Worm (Caenorhabditis elegans) whole organism, L3 larva: ENCODE measurements around the gene ntl-3.

Source experiments
- R02D3.7 ChIP-seq: fragments of 150-350 bp; optimal IDR thresholded peaks from 2 replicates; lab custom pipeline; 2014; ENCODE audit warnings: missing biosample characterization, missing genetic modification characterization
- ZK546.5 ChIP-seq: sonication (generic microtip); optimal IDR thresholded peaks from 2 replicates; lab custom pipeline; 2017; ENCODE audit warnings: missing biosample characterization, missing genetic modification characterization
- aly-2 ChIP-seq: fragments of 150-350 bp; optimal IDR thresholded peaks from 2 replicates; lab custom pipeline; 2014; ENCODE audit warnings: missing biosample characterization, missing genetic modification characterization
- ceh-16 ChIP-seq: sonication (generic microtip); optimal IDR thresholded peaks from 2 replicates; lab custom pipeline; 2017; ENCODE audit warnings: missing biosample characterization, missing genetic modification characterization
- ceh-9 ChIP-seq: sonication (generic microtip); optimal IDR thresholded peaks from 2 replicates; lab custom pipeline; 2018; ENCODE audit warnings: missing biosample characterization, missing genetic modification characterization
- daf-12 ChIP-seq: fragments of 150-350 bp; optimal IDR thresholded peaks from 2 replicates; lab custom pipeline; 2014; ENCODE audit warnings: missing biosample characterization, missing genetic modification reagents, missing genetic modification characterization
- egl-27 ChIP-seq: sonication (generic microtip); optimal IDR thresholded peaks from 4 replicates; lab custom pipeline; 2017; ENCODE audit warnings: missing biosample characterization, missing genetic modification reagents, missing genetic modification characterization
- egl-5 ChIP-seq: fragments of 150-350 bp; optimal IDR thresholded peaks from 2 replicates; lab custom pipeline; 2017; ENCODE audit warnings: missing biosample characterization, missing genetic modification reagents, missing genetic modification characterization, inconsistent platforms
- elt-1 ChIP-seq: fragments of 150-350 bp; optimal IDR thresholded peaks from 2 replicates; lab custom pipeline; 2014; ENCODE audit warnings: missing biosample characterization, missing genetic modification characterization
- elt-3 ChIP-seq, 3 experiments: fragments of 150-350 bp in 1 of 3; sonication (generic microtip) in 2 of 3; optimal IDR thresholded peaks; 2 replicates in 2 of 3; 4 replicates in 1 of 3; lab custom pipeline; 2014 to 2017; ENCODE audit warnings: missing biosample characterization in 3 of 3, missing genetic modification characterization in 3 of 3
- eor-1 ChIP-seq, 2 experiments: fragments of 150-350 bp; optimal IDR thresholded peaks; 2 replicates each; lab custom pipeline; 2014 to 2018; ENCODE audit warnings: missing biosample characterization in 2 of 2, missing genetic modification characterization in 2 of 2
- fkh-2 ChIP-seq: fragments of 150-350 bp; optimal IDR thresholded peaks from 2 replicates; lab custom pipeline; 2014; ENCODE audit warnings: missing biosample characterization, missing genetic modification reagents, missing genetic modification characterization
- fos-1 ChIP-seq: fragments of 150-350 bp; optimal IDR thresholded peaks from 2 replicates; lab custom pipeline; 2014; ENCODE audit warnings: missing biosample characterization, missing genetic modification characterization
- hmg-11 ChIP-seq: sonication (generic microtip); optimal IDR thresholded peaks from 2 replicates; lab custom pipeline; 2016; ENCODE audit warnings: missing genetic modification characterization, missing compliant biosample characterization
- lin-39 ChIP-seq: fragments of 150-350 bp; optimal IDR thresholded peaks from 2 replicates; lab custom pipeline; 2018; ENCODE audit warnings: missing biosample characterization, missing genetic modification reagents, missing genetic modification characterization
- lsy-12 ChIP-seq: sonication (generic microtip); optimal IDR thresholded peaks from 2 replicates; lab custom pipeline; 2016; ENCODE audit warnings: mild to moderate bottlenecking, missing genetic modification characterization, missing compliant biosample characterization
- mdl-1 ChIP-seq: fragments of 150-350 bp; optimal IDR thresholded peaks from 2 replicates; lab custom pipeline; 2014; ENCODE audit warnings: missing biosample characterization, missing genetic modification characterization
- nfya-1 ChIP-seq: sonication (generic microtip); optimal IDR thresholded peaks from 2 replicates; lab custom pipeline; 2017; ENCODE audit warnings: missing genetic modification characterization, mild to moderate bottlenecking, missing compliant biosample characterization, antibody characterized with exemption, moderate library complexity; ENCODE audit not compliant: insufficient read depth
- nhr-12 ChIP-seq: fragments of 150-350 bp; optimal IDR thresholded peaks from 2 replicates; lab custom pipeline; 2014; ENCODE audit warnings: missing biosample characterization, missing genetic modification characterization
- nhr-237 ChIP-seq: fragments of 150-350 bp; optimal IDR thresholded peaks from 2 replicates; lab custom pipeline; 2014; ENCODE audit warnings: missing biosample characterization, missing genetic modification characterization
- nhr-28 ChIP-seq: fragments of 150-350 bp; optimal IDR thresholded peaks from 2 replicates; lab custom pipeline; 2014; ENCODE audit warnings: missing biosample characterization, missing genetic modification characterization
- nhr-76 ChIP-seq: fragments of 150-350 bp; sonication (generic microtip); optimal IDR thresholded peaks from 5 replicates; lab custom pipeline; 2014; ENCODE audit warnings: missing biosample characterization, missing genetic modification characterization
- nhr-77 ChIP-seq: fragments of 150-350 bp; optimal IDR thresholded peaks from 2 replicates; lab custom pipeline; 2014; ENCODE audit warnings: missing biosample characterization, missing genetic modification characterization
- pha-4 ChIP-seq: fragments of 150-350 bp; optimal IDR thresholded peaks from 2 replicates; lab custom pipeline; 2014; ENCODE audit warnings: missing biosample characterization, missing genetic modification reagents, missing genetic modification characterization
- sea-2 ChIP-seq: fragments of 150-350 bp; sonication (generic microtip); optimal IDR thresholded peaks from 4 replicates; lab custom pipeline; 2014; ENCODE audit warnings: missing biosample characterization, missing genetic modification reagents, missing genetic modification characterization
- skn-1 ChIP-seq: fragments of 150-350 bp; optimal IDR thresholded peaks from 2 replicates; lab custom pipeline; 2014; ENCODE audit warnings: missing biosample characterization, missing genetic modification characterization
- tbx-2 ChIP-seq: sonication (generic microtip); optimal IDR thresholded peaks from 2 replicates; lab custom pipeline; 2016; ENCODE audit warnings: mild to moderate bottlenecking, missing genetic modification characterization, missing compliant biosample characterization
- unc-39 ChIP-seq: sonication (generic microtip); optimal IDR thresholded peaks from 4 replicates; lab custom pipeline; 2017; ENCODE audit warnings: missing biosample characterization, missing genetic modification characterization
- unc-62 ChIP-seq: fragments of 150-350 bp; sonication (generic microtip); optimal IDR thresholded peaks from 4 replicates; lab custom pipeline; 2014; ENCODE audit warnings: missing biosample characterization, missing genetic modification reagents, missing genetic modification characterization
- zag-1 ChIP-seq: fragments of 150-350 bp; optimal IDR thresholded peaks from 2 replicates; lab custom pipeline; 2014; ENCODE audit warnings: missing biosample characterization, missing genetic modification characterization
- ztf-11 ChIP-seq: fragments of 150-350 bp; optimal IDR thresholded peaks from 2 replicates; lab custom pipeline; 2014; ENCODE audit warnings: missing biosample characterization, missing genetic modification characterization
- ztf-4 ChIP-seq: fragments of 150-350 bp; optimal IDR thresholded peaks from 2 replicates; lab custom pipeline; 2014; ENCODE audit warnings: missing biosample characterization, missing genetic modification characterization

Gene ntl-3

DNA sequence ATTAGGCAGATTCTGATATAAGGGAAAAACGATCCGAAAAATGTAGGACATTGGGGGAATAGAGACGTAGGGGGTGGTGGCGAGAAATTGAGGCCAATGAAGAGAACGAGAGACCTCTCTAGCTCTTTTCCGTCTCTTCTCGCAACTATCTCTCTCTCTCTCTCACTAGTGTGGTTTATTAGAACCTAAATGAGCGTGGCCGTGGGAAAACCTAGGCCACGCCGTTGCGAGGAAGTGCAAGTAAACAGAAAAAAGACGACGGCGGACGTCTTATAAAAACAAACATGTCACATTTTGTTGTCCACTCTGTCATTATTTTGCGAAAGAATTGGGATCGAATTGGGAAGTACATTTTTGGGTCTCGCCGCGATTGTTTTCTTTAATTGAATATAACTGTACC is 23.7 kb upstream of the ntl-3 start (continued):
- TF ChIP-seq unc-39 (tag; lab: Kevin White, UChicago) = no peak
- peak; percentile 7 for TF ChIP-seq egl-27 (tag; lab: Kevin White, UChicago)
- TF ChIP-seq daf-12 (tag; lab: Kevin White, UChicago) = no peak
- TF ChIP-seq aly-2 (tag; lab: Kevin White, UChicago) = no peak
- TF ChIP-seq ceh-9 (tag; lab: Kevin White, UChicago) = no peak
- TF ChIP-seq tbx-2 (tag; lab: Kevin White, UChicago) = peak; percentile 25
- TF ChIP-seq lsy-12 (tag; lab: Kevin White, UChicago) = peak; percentile 64
- TF ChIP-seq fos-1 (tag; lab: Kevin White, UChicago) = no peak

DNA sequence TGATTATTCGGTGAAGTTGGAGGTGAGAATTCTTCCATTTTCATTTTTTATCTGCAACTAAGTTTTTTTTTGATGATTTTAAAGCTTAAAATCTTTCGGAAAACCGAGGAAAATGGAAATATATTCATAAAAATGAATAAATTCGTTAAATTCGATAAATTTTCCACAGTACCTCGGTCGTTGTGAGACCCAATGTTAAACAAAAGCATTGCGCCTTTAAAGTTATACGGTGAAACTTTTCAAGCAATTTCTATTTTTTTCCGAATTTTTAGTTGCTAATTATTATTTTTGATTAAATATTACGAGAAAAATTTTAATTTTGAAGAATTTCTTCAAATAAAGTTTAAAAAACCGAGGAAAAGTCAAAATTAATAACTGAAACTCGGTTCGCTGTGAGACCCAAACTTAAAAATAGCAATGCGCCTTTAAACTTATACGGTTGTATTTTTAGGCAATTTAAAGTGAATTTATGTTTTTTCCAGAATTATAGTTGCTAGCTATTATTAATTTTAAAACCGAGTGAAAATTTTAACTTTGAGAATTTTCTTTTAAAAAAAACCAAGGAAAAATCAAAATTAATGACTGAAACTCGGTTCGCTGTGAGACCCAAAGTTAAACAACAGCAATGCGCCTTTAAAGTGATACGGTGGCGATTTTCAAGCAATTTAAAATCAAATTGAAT is 23.1 kb upstream of the ntl-3 start, which contains the start of gene taf-12:
taf-12 (minus strand) TSS at position 51 of the 682 bp plus-strand sequence.
- no peak for TF ChIP-seq elt-3 (tag; optimal IDR thresholded peaks at IDR 0.05; lab: Kevin White, UChicago)
- TF ChIP-seq unc-62 (GFP tag; lab: Kevin White, UChicago) = no peak
- TF ChIP-seq ceh-9 (tag; lab: Kevin White, UChicago) = no peak
- no peak for TF ChIP-seq nfya-1 (tag; lab: Kevin White, UChicago)
- no peak for TF ChIP-seq nhr-12 (tag; lab: Kevin White, UChicago)
- no peak for TF ChIP-seq mdl-1 (tag; lab: Kevin White, UChicago)
- TF ChIP-seq ztf-11 (tag; lab: Kevin White, UChicago) = no peak
- TF ChIP-seq fkh-2 (tag; lab: Kevin White, UChicago) = no peak
- TF ChIP-seq pha-4 (tag; lab: Kevin White, UChicago) = no peak
- no peak for TF ChIP-seq nhr-237 (tag; lab: Kevin White, UChicago)
- no peak for TF ChIP-seq ZK546.5 (tag; lab: Kevin White, UChicago)
- no peak for TF ChIP-seq lsy-12 (tag; lab: Kevin White, UChicago)
- no peak for TF ChIP-seq ceh-16 (tag; lab: Kevin White, UChicago)
- no peak for TF ChIP-seq ztf-4 (tag; lab: Kevin White, UChicago)
- TF ChIP-seq zag-1 = no peak
- no peak for TF ChIP-seq daf-12 (tag; lab: Kevin White, UChicago)
- TF ChIP-seq, all 47 proteins: peak for 0

ce11 chrIII:11866127-11866526 is 19.9 kb upstream of the ntl-3 start:
- no peak for TF ChIP-seq mdl-1 (tag; lab: Kevin White, UChicago)
- peak; percentile 64 for TF ChIP-seq nfya-1 (tag; lab: Kevin White, UChicago)

DNA sequence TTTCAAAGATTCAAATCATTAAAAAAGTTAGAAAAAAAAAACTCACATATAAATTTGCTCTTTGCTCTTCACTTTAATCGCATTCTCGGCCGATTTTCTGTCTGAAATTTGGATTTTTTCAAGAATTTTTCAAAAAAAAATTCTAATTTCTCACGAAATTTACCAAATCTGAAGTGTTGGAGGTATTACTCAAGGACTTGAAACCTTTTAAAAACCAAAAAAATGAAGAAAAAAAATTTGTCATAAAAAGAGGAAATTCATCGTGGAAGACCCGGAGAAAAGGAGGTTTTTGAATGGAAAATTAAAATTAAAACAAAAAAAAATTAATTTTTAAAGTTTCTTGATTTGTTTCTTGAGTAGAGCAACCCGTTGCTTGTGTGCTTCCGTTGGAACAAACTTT is 15.9 kb upstream of the ntl-3 start, which contains the start of gene Y56A3A.2:
Y56A3A.2 (minus strand) TSS at position 101 of the 400 bp plus-strand sequence.
- TF ChIP-seq aly-2 (tag; lab: Kevin White, UChicago) (no peak), nhr-237 (tag; lab: Kevin White, UChicago) (no peak), R02D3.7 (tag; lab: Kevin White, UChicago) (no peak), eor-1 (tag; optimal IDR thresholded peaks at IDR 0.05; lab: Kevin White, UChicago) (no peak), unc-62 (GFP tag; lab: Kevin White, UChicago) (no peak), elt-1 (tag; lab: Kevin White, UChicago) (no peak), nhr-28 (tag; lab: Kevin White, UChicago) (no peak), fkh-2 (tag; lab: Kevin White, UChicago) (no peak), egl-5 (no peak), nhr-77 (tag; lab: Kevin White, UChicago) (no peak), nhr-76 (tag; lab: Kevin White, UChicago) (no peak), ZK546.5 (tag; lab: Kevin White, UChicago) (no peak), lsy-12 (tag; lab: Kevin White, UChicago) (no peak), unc-39 (tag; lab: Kevin White, UChicago) (no peak), skn-1 (no peak), lin-39 (tag; lab: Kevin White, UChicago) (no peak)

DNA sequence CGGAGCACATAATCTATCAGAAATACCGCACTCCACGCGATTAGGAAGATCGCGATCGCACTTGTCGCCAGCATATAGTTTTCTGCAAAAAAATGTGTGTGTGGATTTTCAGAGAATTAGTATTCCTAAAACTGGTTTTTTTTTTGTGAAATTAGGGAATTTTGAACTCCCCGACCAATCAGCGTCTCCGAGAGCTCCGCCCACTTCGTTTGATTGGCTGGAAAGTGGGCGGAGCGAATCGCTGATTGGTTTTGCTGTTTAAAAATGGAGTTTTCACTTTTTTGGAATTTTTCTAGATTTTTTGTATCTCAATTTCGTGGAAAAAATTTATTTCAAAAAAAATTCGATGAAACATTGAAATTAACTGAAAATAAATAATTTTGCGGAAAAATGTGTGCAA is 14.9 kb upstream of the ntl-3 start:
- TF ChIP-seq hmg-11 (tag; lab: Kevin White, UChicago) (no peak), ceh-9 (tag; lab: Kevin White, UChicago) (no peak), aly-2 (tag; lab: Kevin White, UChicago) (no peak), nfya-1 (tag; lab: Kevin White, UChicago) (peak; percentile 97), sea-2 (GFP tag; lab: Kevin White, UChicago) (no peak), tbx-2 (tag; lab: Kevin White, UChicago) (no peak), elt-1 (tag; lab: Kevin White, UChicago) (no peak)
